Fruit fly (Drosophila melanogaster) whole organism, embryonic: ENCODE results near the gene Tcs6.

Experiments
- Bgb ChIP-seq: fragments of 200-800 bp; sonication (Bioruptor generic); IDR thresholded peaks from 2 replicates; pipeline ENCODE4 v1.3.6; 2022; ENCODE audit warnings: missing biosample characterization, missing genetic modification characterization; ENCODE audit not compliant: partially characterized antibody
- Blimp-1 ChIP-seq: fragments of 200-800 bp; sonication (Bioruptor generic); optimal IDR thresholded peaks from 3 replicates; lab custom pipeline; 2018; ENCODE audit warnings: missing biosample characterization, missing genetic modification characterization, mild to moderate bottlenecking, moderate library complexity, missing genetic modification reagents
- CG12219 ChIP-seq: fragments of 200-800 bp; sonication (Bioruptor generic); optimal IDR thresholded peaks from 3 replicates; lab custom pipeline; 2018; ENCODE audit warnings: missing biosample characterization, mild to moderate bottlenecking, missing genetic modification characterization
- CG13123 ChIP-seq: fragments of 200-800 bp; sonication (Bioruptor generic); optimal IDR thresholded peaks from 2 replicates; lab custom pipeline; 2016; ENCODE audit warnings: missing biosample characterization, missing genetic modification characterization
- CG13775 ChIP-seq: fragments of 200-800 bp; sonication (Bioruptor generic); optimal IDR thresholded peaks from 3 replicates; lab custom pipeline; 2017; ENCODE audit warnings: missing biosample characterization, mild to moderate bottlenecking, missing genetic modification characterization
- CG14050 ChIP-seq: fragments of 200-800 bp; sonication (Bioruptor generic); IDR thresholded peaks from 3 replicates; pipeline ENCODE4 v1.3.6; 2022; ENCODE audit warnings: missing biosample characterization, missing genetic modification characterization
- CG15601 ChIP-seq: fragments of 200-800 bp; sonication (Bioruptor generic); optimal IDR thresholded peaks from 3 replicates; lab custom pipeline; 2019; ENCODE audit warnings: missing biosample characterization, mild to moderate bottlenecking, missing genetic modification characterization, moderate library complexity
- CG1602 ChIP-seq: fragments of 200-800 bp; sonication (Bioruptor generic); optimal IDR thresholded peaks from 3 replicates; lab custom pipeline; 2016; ENCODE audit warnings: missing biosample characterization, missing genetic modification characterization
- CG17328 ChIP-seq: fragments of 200-800 bp; sonication (Bioruptor generic); IDR thresholded peaks from 2 replicates; pipeline ENCODE4 v1.3.6; 2022; ENCODE audit warnings: missing biosample characterization, missing genetic modification characterization
- CG17359 ChIP-seq: fragments of 200-800 bp; sonication (Bioruptor generic); optimal IDR thresholded peaks from 3 replicates; lab custom pipeline; 2018; ENCODE audit warnings: missing biosample characterization, mild to moderate bottlenecking, missing genetic modification characterization, moderate library complexity
- CG18476 ChIP-seq: fragments of 200-800 bp; sonication (Bioruptor generic); optimal IDR thresholded peaks from 2 replicates; lab custom pipeline; 2016; ENCODE audit warnings: missing biosample characterization, mild to moderate bottlenecking, missing genetic modification characterization
- CG2875 ChIP-seq: fragments of 200-800 bp; sonication (Bioruptor generic); optimal IDR thresholded peaks from 2 replicates; lab custom pipeline; 2017; ENCODE audit warnings: missing biosample characterization, mild to moderate bottlenecking, missing genetic modification characterization, missing genetic modification reagents
- CG3838 ChIP-seq: fragments of 200-800 bp; sonication (Bioruptor generic); optimal IDR thresholded peaks from 3 replicates; lab custom pipeline; 2016; ENCODE audit warnings: missing biosample characterization, missing genetic modification characterization
- CG6813 ChIP-seq: fragments of 200-800 bp; sonication (Bioruptor generic); optimal IDR thresholded peaks from 2 replicates; lab custom pipeline; 2017; ENCODE audit warnings: missing biosample characterization, missing genetic modification characterization, mild to moderate bottlenecking, moderate library complexity, missing genetic modification reagents
- CG7556 ChIP-seq: fragments of 200-800 bp; sonication (Bioruptor generic); optimal IDR thresholded peaks from 2 replicates; lab custom pipeline; 2017; ENCODE audit warnings: missing biosample characterization, mild to moderate bottlenecking, missing genetic modification characterization
- D19A ChIP-seq: fragments of 200-800 bp; optimal IDR thresholded peaks from 3 replicates; lab custom pipeline; 2019; ENCODE audit warnings: missing biosample characterization, mild to moderate bottlenecking, missing genetic modification characterization, moderate library complexity
- D19B ChIP-seq: fragments of 200-800 bp; sonication (Bioruptor generic); optimal IDR thresholded peaks from 2 replicates; lab custom pipeline; 2017; ENCODE audit warnings: missing biosample characterization, mild to moderate bottlenecking, missing genetic modification characterization
- HLH3B ChIP-seq: fragments of 200-800 bp; sonication (Bioruptor generic); IDR thresholded peaks from 2 replicates; pipeline ENCODE4 v1.3.6; 2022; ENCODE audit warnings: missing biosample characterization, missing genetic modification characterization
- Kr ChIP-seq: fragments of 200-800 bp; sonication (Bioruptor generic); optimal IDR thresholded peaks from 2 replicates; lab custom pipeline; 2017; ENCODE audit warnings: missing biosample characterization, mild to moderate bottlenecking, missing genetic modification characterization
- MTF-1 ChIP-seq: fragments of 200-800 bp; sonication (Bioruptor generic); optimal IDR thresholded peaks from 2 replicates; lab custom pipeline; 2018; ENCODE audit warnings: missing biosample characterization, mild to moderate bottlenecking, missing genetic modification characterization, borderline replicate concordance
- Med ChIP-seq: fragments of 200-800 bp; sonication (Bioruptor generic); peaks from one replicate; lab custom pipeline; 2016; ENCODE audit warnings: missing biosample characterization, missing genetic modification characterization, mild to moderate bottlenecking, inconsistent platforms, moderate library complexity
- Neu2 ChIP-seq: fragments of 200-800 bp; sonication (Bioruptor generic); optimal IDR thresholded peaks from 3 replicates; lab custom pipeline; 2016; ENCODE audit warnings: missing biosample characterization, missing genetic modification characterization, borderline replicate concordance
- Nf-YB ChIP-seq: fragments of 200-800 bp; sonication (Bioruptor generic); optimal IDR thresholded peaks from 3 replicates; lab custom pipeline; 2019; ENCODE audit warnings: missing biosample characterization, mild to moderate bottlenecking, missing genetic modification characterization, moderate library complexity
- Opbp ChIP-seq: fragments of 200-800 bp; sonication (Bioruptor generic); IDR thresholded peaks from 3 replicates; pipeline ENCODE4 v1.3.6; 2022; ENCODE audit warnings: missing biosample characterization, missing genetic modification characterization; ENCODE audit not compliant: partially characterized antibody
- Rx ChIP-seq: fragments of 200-800 bp; sonication (Bioruptor generic); IDR thresholded peaks from 2 replicates; pipeline ENCODE4 v1.3.6; 2022; ENCODE audit warnings: missing biosample characterization, missing genetic modification characterization
- Sry-δ ChIP-seq: fragments of 200-800 bp; sonication (Bioruptor generic); optimal IDR thresholded peaks from 2 replicates; lab custom pipeline; 2016; ENCODE audit warnings: missing biosample characterization, missing genetic modification characterization
- Tbp ChIP-seq: fragments of >200 bp; optimal IDR thresholded peaks from 2 replicates; lab custom pipeline; 2018; ENCODE audit warnings: missing biosample characterization, missing genetic modification characterization
- Trl ChIP-seq, 3 experiments: fragments of >200 bp in 2 of 3; fragments of 200-800 bp in 1 of 3; sonication (Bioruptor generic) in 1 of 3; optimal IDR thresholded peaks; 2 replicates in 1 of 3; 3 replicates in 2 of 3; lab custom pipeline; 2016 to 2017; ENCODE audit warnings: missing biosample characterization in 1 of 3, missing genetic modification characterization in 1 of 3
- Xbp1 ChIP-seq: fragments of 200-800 bp; sonication (Bioruptor generic); optimal IDR thresholded peaks from 3 replicates; lab custom pipeline; 2016; ENCODE audit warnings: missing biosample characterization, mild to moderate bottlenecking, missing genetic modification characterization
- YL-1 ChIP-seq: fragments of 200-800 bp; sonication (Bioruptor generic); optimal IDR thresholded peaks from 3 replicates; lab custom pipeline; 2017; ENCODE audit warnings: missing biosample characterization, mild to moderate bottlenecking, missing genetic modification characterization
- ara ChIP-seq: fragments of 200-800 bp; sonication (Bioruptor generic); IDR thresholded peaks from 2 replicates; pipeline ENCODE4 v1.3.6; 2022; ENCODE audit warnings: missing biosample characterization, missing genetic modification characterization
- bcd ChIP-seq: fragments of 200-800 bp; sonication (Bioruptor generic); optimal IDR thresholded peaks from 2 replicates; lab custom pipeline; 2017; ENCODE audit warnings: missing biosample characterization, mild to moderate bottlenecking, missing genetic modification characterization
- ftz-f1 ChIP-seq: fragments of 200-800 bp; sonication (Bioruptor generic); optimal IDR thresholded peaks from 2 replicates; lab custom pipeline; 2016; ENCODE audit warnings: missing biosample characterization, missing genetic modification characterization
- ind ChIP-seq: fragments of 200-800 bp; sonication (Bioruptor generic); optimal IDR thresholded peaks from 3 replicates; lab custom pipeline; 2016; ENCODE audit warnings: missing biosample characterization, missing genetic modification characterization
- kah ChIP-seq: fragments of 200-800 bp; sonication (Bioruptor generic); optimal IDR thresholded peaks from 2 replicates; lab custom pipeline; 2018; ENCODE audit warnings: missing biosample characterization, mild to moderate bottlenecking, missing genetic modification characterization
- nom ChIP-seq: fragments of 200-800 bp; sonication (Bioruptor generic); optimal IDR thresholded peaks from 2 replicates; lab custom pipeline; 2017; ENCODE audit warnings: missing biosample characterization, missing genetic modification characterization, mild to moderate bottlenecking, moderate library complexity, missing genetic modification reagents
- phol ChIP-seq: fragments of 200-800 bp; sonication (Bioruptor generic); optimal IDR thresholded peaks from 3 replicates; lab custom pipeline; 2018; ENCODE audit warnings: missing biosample characterization, mild to moderate bottlenecking, missing genetic modification characterization, moderate library complexity
- salm ChIP-seq: fragments of 200-800 bp; sonication (Bioruptor generic); optimal IDR thresholded peaks from 2 replicates; lab custom pipeline; 2018; ENCODE audit warnings: missing biosample characterization, mild to moderate bottlenecking, missing genetic modification characterization
- sens-2 ChIP-seq: fragments of 200-800 bp; sonication (Bioruptor generic); IDR thresholded peaks from 2 replicates; pipeline ENCODE4 v1.3.6; 2022; ENCODE audit warnings: missing biosample characterization, missing genetic modification characterization
- sim ChIP-seq: fragments of 200-800 bp; sonication (Bioruptor generic); IDR thresholded peaks from 2 replicates; pipeline ENCODE4 v1.3.6; 2022; ENCODE audit warnings: missing biosample characterization, missing genetic modification characterization
- slp2 ChIP-seq: fragments of 200-800 bp; sonication (Bioruptor generic); optimal IDR thresholded peaks from 2 replicates; lab custom pipeline; 2016; ENCODE audit warnings: missing biosample characterization, missing genetic modification characterization
- tap ChIP-seq: fragments of 200-800 bp; optimal IDR thresholded peaks from 3 replicates; lab custom pipeline; 2019; ENCODE audit warnings: missing biosample characterization, mild to moderate bottlenecking, missing genetic modification characterization, moderate library complexity
- tna ChIP-seq: fragments of 200-800 bp; sonication (Bioruptor generic); IDR thresholded peaks from 2 replicates; pipeline ENCODE4 v1.3.6; 2022; ENCODE audit warnings: missing biosample characterization, missing genetic modification characterization; ENCODE audit not compliant: partially characterized antibody
- trem ChIP-seq: fragments of 200-800 bp; optimal IDR thresholded peaks from 3 replicates; lab custom pipeline; 2019; ENCODE audit warnings: missing biosample characterization, mild to moderate bottlenecking, missing genetic modification characterization, moderate library complexity
- ttk ChIP-seq: fragments of 200-800 bp; sonication (Bioruptor generic); IDR thresholded peaks from 2 replicates; pipeline ENCODE4 v2.1.2; 2022; ENCODE audit warnings: missing biosample characterization, missing genetic modification characterization
- vfl ChIP-seq: fragments of 200-800 bp; sonication (Bioruptor generic); optimal IDR thresholded peaks from 2 replicates; lab custom pipeline; 2016; ENCODE audit warnings: missing biosample characterization, missing genetic modification characterization
- wdn ChIP-seq: fragments of 200-800 bp; sonication (Bioruptor generic); IDR thresholded peaks from 2 replicates; pipeline ENCODE4 v1.3.6; 2022; ENCODE audit warnings: missing biosample characterization, missing genetic modification characterization
- zf30C ChIP-seq: fragments of 200-800 bp; sonication (Bioruptor generic); optimal IDR thresholded peaks from 3 replicates; lab custom pipeline; 2018; ENCODE audit warnings: missing biosample characterization, mild to moderate bottlenecking, missing genetic modification characterization

Gene Tcs6

DNA sequence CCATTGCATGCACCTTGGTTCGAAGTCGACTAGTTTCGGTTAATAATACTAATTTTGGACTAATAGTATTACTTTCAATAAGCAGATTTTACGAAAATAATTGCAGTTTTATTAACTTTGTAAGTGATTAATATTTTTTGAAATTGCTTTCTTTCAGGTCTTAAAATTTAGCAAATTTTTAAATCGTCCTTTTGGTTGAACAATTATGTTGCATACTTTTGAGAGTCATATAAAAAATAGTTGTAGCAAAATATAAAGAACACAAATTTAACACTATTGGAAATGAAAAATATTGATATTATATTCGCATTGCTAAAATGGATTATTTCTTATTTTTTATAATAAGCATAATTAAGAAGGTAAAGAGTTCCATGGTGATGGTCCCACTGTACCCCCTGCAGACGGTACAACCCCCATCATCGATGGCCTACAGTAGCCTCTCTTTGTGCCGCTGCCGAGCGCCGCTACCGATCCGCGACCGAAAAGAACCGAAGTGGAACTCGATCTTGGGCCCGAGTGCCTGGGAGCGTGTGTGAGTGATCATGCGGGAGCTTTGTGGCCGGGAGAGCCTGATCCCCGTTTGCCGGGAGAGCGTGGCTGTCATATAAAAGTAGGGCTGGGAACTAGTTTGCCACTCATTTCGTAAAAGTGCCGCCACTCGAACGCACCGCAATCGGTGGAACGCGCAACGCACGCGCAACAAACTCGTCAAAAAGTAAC, 36.7 kb downstream of the Tcs6 start (continued):
- TF ChIP-seq CG7556 (peak; percentile 99), Blimp-1 (peak; percentile 92), kah (GFP tag; lab: Kevin White, UChicago) (peak; percentile 80), slp2 (peak; percentile 75), CG13775 (GFP tag; lab: Kevin White, UChicago) (peak; percentile 97), ara (GFP tag; lab: Robert Waterston, UW) (peak; percentile 83), ind (GFP tag; lab: Kevin White, UChicago) (peak; percentile 91), HLH3B (peak; percentile 76), CG14050 (GFP tag; lab: Robert Waterston, UW) (peak; percentile 63; the same call in 2 of the 3 replicates), Neu2 (GFP tag; lab: Kevin White, UChicago) (no peak), CG17328 (GFP tag; lab: Robert Waterston, UW) (peak; percentile 71; the same call in 1 of the 2 replicates), CG17359 (tag; lab: Kevin White, UChicago) (peak; percentile 90), nom (GFP tag; lab: Kevin White, UChicago) (peak; percentile 69), D19B (GFP tag; lab: Kevin White, UChicago) (peak; percentile 85), phol (peak; percentile 98), Med (GFP tag; lab: Kevin White, UChicago) (peak; percentile 55), ftz-f1 (no peak), CG3838 (peak; percentile 63), CG2875 (peak; percentile 94), CG6813 (GFP tag; lab: Kevin White, UChicago) (peak; percentile 80), Bgb (GFP tag; lab: Robert Waterston, UW) (0 out of 2 replicates have a peak, but pooled peaks have one; percentile 32), zf30C (GFP tag; lab: Kevin White, UChicago) (no peak), tap (peak; percentile 83), trem (tag; lab: Kevin White, UChicago) (peak; percentile 94), sens-2 (GFP tag; lab: Robert Waterston, UW) (no peak; the same call in 1 of the 2 replicates), vfl (GFP tag; lab: Kevin White, UChicago) (peak; percentile 53), Sry-δ (GFP tag; lab: Kevin White, UChicago) (peak; percentile 41), sim (GFP tag; lab: Robert Waterston, UW) (peak; percentile 38; the same call in 1 of the 2 replicates), Xbp1 (GFP tag; lab: Kevin White, UChicago) (peak; percentile 95), Tbp (GFP tag; lab: Kevin White, UChicago) (no peak), bcd (GFP tag; lab: Kevin White, UChicago) (peak; percentile 96), Kr (GFP tag; lab: Kevin White, UChicago) (peak; percentile 79), Opbp (peak; percentile 63; the same call in 2 of the 3 replicates), tna (GFP tag; lab: Robert Waterston, UW) (no peak), CG12219 (GFP tag; lab: Kevin White, UChicago) (peak; percentile 81), CG15601 (tag; lab: Kevin White, UChicago) (peak; percentile 92), wdn (GFP tag; lab: Robert Waterston, UW) (peak; percentile 70), Nf-YB (GFP tag; lab: Kevin White, UChicago) (peak; percentile 85), MTF-1 (peak; percentile 10), CG1602 (peak; percentile 95), CG18476 (GFP tag; lab: Kevin White, UChicago) (peak; percentile 91), Rx (GFP tag; lab: Robert Waterston, UW) (peak; percentile 37; the same call in 1 of the 2 replicates), CG13123 (GFP tag; lab: Kevin White, UChicago) (peak; percentile 82), YL-1 (peak; percentile 81), salm (tag; lab: Kevin White, UChicago) (peak; percentile 88), D19A (peak; percentile 94), Trl (optimal IDR thresholded peaks at IDR 0.05; lab: Kevin White, UChicago) (peak; percentile 57 to 80), Trl (GFP tag; optimal IDR thresholded peaks at IDR 0.05; lab: Kevin White, UChicago) (peak; percentile 72), ttk (peak; percentile 69)
